Worm (Caenorhabditis elegans) whole organism, late embryonic: ENCODE measurements around the gene nekl-4.

Source experiments
- C38D4.7 ChIP-seq: fragments of 200-800 bp; sonication (Bioruptor generic); optimal IDR thresholded peaks from 2 replicates; lab custom pipeline; 2018; ENCODE audit warnings: mild to moderate bottlenecking, missing genetic modification characterization, moderate library complexity, missing compliant biosample characterization
- Y22D7AL.16 ChIP-seq: sonication (generic microtip); optimal IDR thresholded peaks from 2 replicates; lab custom pipeline; 2016; ENCODE audit warnings: missing genetic modification characterization, missing compliant biosample characterization
- ceh-30 ChIP-seq: fragments of 150-350 bp; optimal IDR thresholded peaks from 2 replicates; lab custom pipeline; 2014; ENCODE audit warnings: missing biosample characterization, missing genetic modification characterization
- nhr-11 ChIP-seq: fragments of 150-350 bp; optimal IDR thresholded peaks from 2 replicates; lab custom pipeline; 2014; ENCODE audit warnings: missing biosample characterization, missing genetic modification characterization
- nhr-232 ChIP-seq: sonication (generic microtip); optimal IDR thresholded peaks from 2 replicates; lab custom pipeline; 2016; ENCODE audit warnings: missing genetic modification characterization, missing compliant biosample characterization
- pat-9 ChIP-seq: fragments of 200-800 bp; sonication (Bioruptor generic); optimal IDR thresholded peaks from 2 replicates; lab custom pipeline; 2018; ENCODE audit warnings: mild to moderate bottlenecking, missing genetic modification characterization, moderate library complexity, missing compliant biosample characterization
- pha-4 ChIP-seq: fragments of 150-350 bp; optimal IDR thresholded peaks from 2 replicates; lab custom pipeline; 2018; ENCODE audit warnings: missing biosample characterization, missing genetic modification reagents, missing genetic modification characterization
- pqm-1 ChIP-seq: sonication (generic microtip); optimal IDR thresholded peaks from 2 replicates; lab custom pipeline; 2016; ENCODE audit warnings: missing genetic modification characterization, missing compliant biosample characterization
- pros-1 ChIP-seq: fragments of 150-350 bp; optimal IDR thresholded peaks from 2 replicates; lab custom pipeline; 2014; ENCODE audit warnings: missing biosample characterization, missing genetic modification reagents, missing genetic modification characterization
- tbx-7 ChIP-seq: sonication (generic microtip); optimal IDR thresholded peaks from 2 replicates; lab custom pipeline; 2016; ENCODE audit warnings: missing genotype, missing genetic modification characterization, missing compliant biosample characterization
- zip-5 ChIP-seq: sonication (generic microtip); optimal IDR thresholded peaks from 2 replicates; lab custom pipeline; 2016; ENCODE audit warnings: missing genetic modification characterization, missing compliant biosample characterization

DNA sequence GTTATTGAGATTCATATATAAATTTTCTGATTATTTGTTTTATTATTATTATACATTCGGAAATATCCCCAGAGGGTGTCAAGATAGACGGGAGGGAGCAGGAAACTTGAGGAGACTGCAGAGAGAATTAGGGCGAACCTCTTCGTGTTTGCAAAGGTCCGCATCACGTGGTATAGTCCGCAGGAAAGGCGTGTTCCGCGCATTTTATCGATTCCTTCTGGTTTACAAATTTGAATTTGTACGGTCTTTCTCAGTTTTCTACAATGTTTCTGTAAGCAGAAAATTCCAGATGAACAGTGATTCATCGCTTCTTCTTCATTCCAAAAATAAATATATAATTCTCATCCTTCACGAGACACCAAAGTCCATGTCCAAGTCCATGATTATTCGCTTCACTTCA, 17.4 kb downstream of the nekl-4 start:
- TF ChIP-seq C38D4.7 (GFP tag; lab: Kevin White, UChicago) = no peak
- no peak for TF ChIP-seq nhr-11 (tag; lab: Kevin White, UChicago)
- no peak for TF ChIP-seq Y22D7AL.16 (tag; lab: Kevin White, UChicago)
- no peak for TF ChIP-seq ceh-30 (tag; lab: Kevin White, UChicago)
- no peak for TF ChIP-seq zip-5 (tag; lab: Kevin White, UChicago)
- TF ChIP-seq tbx-7 (tag; lab: Kevin White, UChicago) = no peak
- no peak for TF ChIP-seq nhr-232 (tag; lab: Kevin White, UChicago)
- TF ChIP-seq pha-4 = no peak
- TF ChIP-seq pqm-1 (tag; lab: Kevin White, UChicago) = no peak
- no peak for TF ChIP-seq pros-1 (tag; lab: Kevin White, UChicago)
- TF ChIP-seq pat-9 (tag; lab: Kevin White, UChicago) = no peak
